Worm (Caenorhabditis elegans) whole organism, L3 larva: ENCODE measurements around the gene clec-171.

Experiments used
- R02D3.7 ChIP-seq: fragments of 150-350 bp; optimal IDR thresholded peaks from 2 replicates; lab custom pipeline; 2014; ENCODE audit warnings: missing biosample characterization, missing genetic modification characterization
- ZK546.5 ChIP-seq: sonication (generic microtip); optimal IDR thresholded peaks from 2 replicates; lab custom pipeline; 2017; ENCODE audit warnings: missing biosample characterization, missing genetic modification characterization
- aly-2 ChIP-seq: fragments of 150-350 bp; optimal IDR thresholded peaks from 2 replicates; lab custom pipeline; 2014; ENCODE audit warnings: missing biosample characterization, missing genetic modification characterization
- ceh-16 ChIP-seq: sonication (generic microtip); optimal IDR thresholded peaks from 2 replicates; lab custom pipeline; 2017; ENCODE audit warnings: missing biosample characterization, missing genetic modification characterization
- ceh-28 ChIP-seq: fragments of 150-350 bp; optimal IDR thresholded peaks from 2 replicates; lab custom pipeline; 2014; ENCODE audit warnings: missing biosample characterization, missing genetic modification reagents, missing genetic modification characterization
- ceh-82 ChIP-seq: fragments of 150-350 bp; optimal IDR thresholded peaks from 2 replicates; lab custom pipeline; 2014; ENCODE audit warnings: missing biosample characterization, missing genetic modification characterization
- ceh-9 ChIP-seq: sonication (generic microtip); optimal IDR thresholded peaks from 2 replicates; lab custom pipeline; 2018; ENCODE audit warnings: missing biosample characterization, missing genetic modification characterization
- daf-12 ChIP-seq: fragments of 150-350 bp; optimal IDR thresholded peaks from 2 replicates; lab custom pipeline; 2014; ENCODE audit warnings: missing biosample characterization, missing genetic modification reagents, missing genetic modification characterization
- egl-5 ChIP-seq: fragments of 150-350 bp; optimal IDR thresholded peaks from 2 replicates; lab custom pipeline; 2017; ENCODE audit warnings: missing biosample characterization, missing genetic modification reagents, missing genetic modification characterization, inconsistent platforms
- elt-1 ChIP-seq: fragments of 150-350 bp; optimal IDR thresholded peaks from 2 replicates; lab custom pipeline; 2014; ENCODE audit warnings: missing biosample characterization, missing genetic modification characterization
- elt-2 ChIP-seq: sonication (generic microtip); optimal IDR thresholded peaks from 2 replicates; lab custom pipeline; 2016; ENCODE audit warnings: missing genetic modification reagents, mild to moderate bottlenecking, missing genetic modification characterization, missing compliant biosample characterization
- elt-3 ChIP-seq, 3 experiments: fragments of 150-350 bp in 1 of 3; sonication (generic microtip) in 2 of 3; optimal IDR thresholded peaks; 2 replicates in 2 of 3; 4 replicates in 1 of 3; lab custom pipeline; 2014 to 2017; ENCODE audit warnings: missing biosample characterization in 3 of 3, missing genetic modification characterization in 3 of 3
- fkh-10 ChIP-seq: sonication (generic microtip); optimal IDR thresholded peaks from 2 replicates; lab custom pipeline; 2017; ENCODE audit warnings: missing biosample characterization, missing genetic modification reagents, missing genetic modification characterization
- fos-1 ChIP-seq: fragments of 150-350 bp; optimal IDR thresholded peaks from 2 replicates; lab custom pipeline; 2014; ENCODE audit warnings: missing biosample characterization, missing genetic modification characterization
- hmg-11 ChIP-seq: sonication (generic microtip); optimal IDR thresholded peaks from 2 replicates; lab custom pipeline; 2016; ENCODE audit warnings: missing genetic modification characterization, missing compliant biosample characterization
- jun-1 ChIP-seq: fragments of 150-350 bp; optimal IDR thresholded peaks from 2 replicates; lab custom pipeline; 2014; ENCODE audit warnings: missing biosample characterization, missing genetic modification reagents, missing genetic modification characterization
- lin-15B ChIP-seq: fragments of 150-350 bp; optimal IDR thresholded peaks from 2 replicates; lab custom pipeline; 2014; ENCODE audit warnings: missing biosample characterization, missing genetic modification characterization
- lin-39 ChIP-seq: fragments of 150-350 bp; optimal IDR thresholded peaks from 2 replicates; lab custom pipeline; 2018; ENCODE audit warnings: missing biosample characterization, missing genetic modification reagents, missing genetic modification characterization
- mdl-1 ChIP-seq: fragments of 150-350 bp; optimal IDR thresholded peaks from 2 replicates; lab custom pipeline; 2014; ENCODE audit warnings: missing biosample characterization, missing genetic modification characterization
- nhr-11 ChIP-seq: fragments of 150-350 bp; optimal IDR thresholded peaks from 2 replicates; lab custom pipeline; 2014; ENCODE audit warnings: missing biosample characterization, missing genetic modification characterization
- nhr-12 ChIP-seq: fragments of 150-350 bp; optimal IDR thresholded peaks from 2 replicates; lab custom pipeline; 2014; ENCODE audit warnings: missing biosample characterization, missing genetic modification characterization
- nhr-23 ChIP-seq: fragments of 150-350 bp; optimal IDR thresholded peaks from 2 replicates; lab custom pipeline; 2014; ENCODE audit warnings: missing biosample characterization, missing genetic modification reagents, missing genetic modification characterization
- nhr-237 ChIP-seq: fragments of 150-350 bp; optimal IDR thresholded peaks from 2 replicates; lab custom pipeline; 2014; ENCODE audit warnings: missing biosample characterization, missing genetic modification characterization
- nhr-25 ChIP-seq: sonication (generic microtip); optimal IDR thresholded peaks from 2 replicates; lab custom pipeline; 2017; ENCODE audit warnings: missing biosample characterization, missing genetic modification characterization
- nhr-28 ChIP-seq: fragments of 150-350 bp; optimal IDR thresholded peaks from 2 replicates; lab custom pipeline; 2014; ENCODE audit warnings: missing biosample characterization, missing genetic modification characterization
- nhr-43 ChIP-seq: sonication (generic microtip); optimal IDR thresholded peaks from 2 replicates; lab custom pipeline; 2016; ENCODE audit warnings: mild to moderate bottlenecking, missing genetic modification characterization, missing compliant biosample characterization; ENCODE audit not compliant: poor library complexity, severe bottlenecking
- nhr-76 ChIP-seq: fragments of 150-350 bp; sonication (generic microtip); optimal IDR thresholded peaks from 5 replicates; lab custom pipeline; 2014; ENCODE audit warnings: missing biosample characterization, missing genetic modification characterization
- pqm-1 ChIP-seq: fragments of 150-350 bp; optimal IDR thresholded peaks from 2 replicates; lab custom pipeline; 2017; ENCODE audit warnings: missing biosample characterization, missing genetic modification characterization, inconsistent platforms
- sea-2 ChIP-seq: fragments of 150-350 bp; sonication (generic microtip); optimal IDR thresholded peaks from 4 replicates; lab custom pipeline; 2014; ENCODE audit warnings: missing biosample characterization, missing genetic modification reagents, missing genetic modification characterization
- skn-1 ChIP-seq: fragments of 150-350 bp; optimal IDR thresholded peaks from 2 replicates; lab custom pipeline; 2014; ENCODE audit warnings: missing biosample characterization, missing genetic modification characterization
- snpc-4 ChIP-seq: fragments of 150-350 bp; optimal IDR thresholded peaks from 2 replicates; lab custom pipeline; 2014; ENCODE audit warnings: missing biosample characterization, missing genetic modification characterization
- tbx-2 ChIP-seq: sonication (generic microtip); optimal IDR thresholded peaks from 2 replicates; lab custom pipeline; 2016; ENCODE audit warnings: mild to moderate bottlenecking, missing genetic modification characterization, missing compliant biosample characterization
- unc-62 ChIP-seq: fragments of 150-350 bp; sonication (generic microtip); optimal IDR thresholded peaks from 4 replicates; lab custom pipeline; 2014; ENCODE audit warnings: missing biosample characterization, missing genetic modification reagents, missing genetic modification characterization
- ztf-11 ChIP-seq: fragments of 150-350 bp; optimal IDR thresholded peaks from 2 replicates; lab custom pipeline; 2014; ENCODE audit warnings: missing biosample characterization, missing genetic modification characterization

Gene clec-171

DNA sequence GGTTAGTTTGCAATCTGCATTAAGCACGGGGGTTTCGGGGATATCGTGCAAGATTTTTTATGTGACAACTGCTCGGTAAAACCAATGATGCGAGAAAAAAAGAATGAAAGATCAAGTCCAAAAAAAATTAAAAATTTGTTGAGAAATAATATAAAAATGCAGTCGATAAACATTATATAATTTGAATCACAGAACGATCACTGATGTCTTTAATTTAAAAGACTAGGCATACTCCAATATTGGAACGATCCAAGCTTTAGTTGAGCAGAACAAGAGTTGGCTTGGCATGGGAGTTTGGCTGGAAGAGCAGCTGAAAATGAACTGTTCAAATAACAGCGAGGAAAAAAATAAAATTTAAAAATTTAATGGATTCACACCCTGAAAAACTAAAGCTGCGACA is at the start of gene clec-171:
clec-171 (minus strand) TSS at position 101 of the 400 bp plus-strand sequence.
- TF ChIP-seq tbx-2 (no peak), fkh-10 (no peak), elt-3 (tag; optimal IDR thresholded peaks at IDR 0.05; lab: Kevin White, UChicago) (no peak), pqm-1 (tag; lab: Kevin White, UChicago) (no peak), nhr-28 (tag; lab: Kevin White, UChicago) (no peak), nhr-23 (no peak), ceh-16 (tag; lab: Kevin White, UChicago) (no peak), mdl-1 (tag; lab: Kevin White, UChicago) (no peak), nhr-76 (no peak), unc-62 (no peak), skn-1 (tag; lab: Kevin White, UChicago) (no peak), ztf-11 (no peak)
- TF ChIP-seq, all 47 proteins: peak for 0

DNA sequence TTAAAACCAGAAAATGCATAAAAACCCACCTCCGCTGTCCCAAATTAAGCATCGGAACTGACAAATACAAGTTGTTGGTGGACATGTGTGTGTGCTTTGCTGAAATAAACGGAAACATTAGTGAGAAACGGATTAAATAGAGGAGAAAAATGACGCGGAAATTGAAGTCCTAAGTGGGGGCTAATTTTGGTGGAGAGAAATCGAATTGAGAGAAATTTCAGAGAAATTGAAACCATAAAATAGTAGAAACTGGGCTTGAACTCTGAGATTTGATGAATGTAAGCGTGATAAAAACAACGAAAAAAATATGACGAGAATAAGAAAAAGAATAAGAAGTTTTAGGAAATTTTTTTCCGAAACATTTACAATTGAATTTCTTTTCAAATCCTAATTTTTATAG is 47.8 kb upstream of the clec-171 start, which contains the start of gene Y77E11A.12:
Y77E11A.12 (minus strand) TSS at position 101 of the 400 bp plus-strand sequence.
- no peak for TF ChIP-seq daf-12 (tag; lab: Kevin White, UChicago)
- TF ChIP-seq aly-2 (tag; lab: Kevin White, UChicago), result no peak
- TF ChIP-seq lin-39 (tag; lab: Kevin White, UChicago), result no peak

DNA sequence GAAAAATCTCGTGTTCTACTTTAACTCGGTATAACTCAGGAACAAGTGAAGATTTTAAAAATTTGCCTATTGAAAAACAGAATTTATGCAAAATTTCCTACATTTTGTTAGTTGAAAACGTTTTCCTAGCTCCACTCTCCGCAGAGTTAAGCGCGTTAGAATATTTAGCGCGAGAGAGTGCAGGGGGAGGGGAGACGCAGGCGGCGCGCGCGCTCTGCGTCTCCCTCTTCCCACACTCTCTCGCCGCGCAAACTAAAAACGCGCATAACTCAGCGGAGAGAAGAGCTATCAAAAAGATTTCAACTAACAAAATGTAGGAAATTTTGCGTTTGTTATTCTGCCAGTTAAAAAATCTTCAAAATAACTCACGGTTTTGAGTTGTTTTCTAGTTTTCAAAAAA is 45.0 kb upstream of the clec-171 start:
- TF ChIP-seq fos-1 (tag; lab: Kevin White, UChicago) (no peak), nhr-25 (tag; lab: Kevin White, UChicago) (no peak), R02D3.7 (no peak), daf-12 (tag; lab: Kevin White, UChicago) (no peak), sea-2 (no peak), nhr-76 (no peak), lin-39 (tag; lab: Kevin White, UChicago) (no peak), nhr-28 (tag; lab: Kevin White, UChicago) (no peak), elt-3 (tag; optimal IDR thresholded peaks at IDR 0.05; lab: Kevin White, UChicago) (no peak), lin-15B (tag; lab: Kevin White, UChicago) (no peak), unc-62 (no peak), ceh-9 (no peak)

DNA sequence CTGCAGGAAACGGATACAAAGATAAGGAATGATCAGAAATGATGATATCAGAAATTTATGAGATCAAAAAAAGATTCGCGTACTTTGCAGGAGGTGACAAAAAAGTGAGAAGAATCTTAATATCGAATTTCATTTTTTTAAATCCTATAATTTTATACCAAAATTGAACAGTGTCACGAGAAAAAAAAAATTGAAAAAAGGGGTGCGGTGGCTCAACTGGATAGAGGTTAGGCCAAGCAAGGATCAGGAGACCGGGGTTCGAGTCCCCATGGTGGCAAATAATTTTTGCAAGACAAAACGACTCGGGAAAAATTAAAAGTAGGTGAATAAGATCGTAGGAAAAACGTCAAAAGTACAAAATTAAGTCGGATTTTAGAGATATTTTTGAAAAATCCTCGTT is 43.2 kb upstream of the clec-171 start:
- TF ChIP-seq ceh-9, result no peak
- TF ChIP-seq nhr-28 (tag; lab: Kevin White, UChicago), result no peak
- TF ChIP-seq egl-5 (tag; lab: Kevin White, UChicago), result no peak
- TF ChIP-seq ZK546.5 (tag; lab: Kevin White, UChicago), result no peak
- TF ChIP-seq ceh-28, result no peak
- TF ChIP-seq ztf-11, result no peak
- no peak for TF ChIP-seq fkh-10
- TF ChIP-seq elt-2, result no peak
- TF ChIP-seq fos-1 (tag; lab: Kevin White, UChicago), result no peak
- TF ChIP-seq pqm-1 (tag; lab: Kevin White, UChicago), result no peak
- TF ChIP-seq nhr-11 (tag; lab: Kevin White, UChicago), result no peak
- TF ChIP-seq nhr-237 (tag; lab: Kevin White, UChicago), result no peak
- TF ChIP-seq aly-2 (tag; lab: Kevin White, UChicago), result no peak
- TF ChIP-seq nhr-76, result no peak

DNA sequence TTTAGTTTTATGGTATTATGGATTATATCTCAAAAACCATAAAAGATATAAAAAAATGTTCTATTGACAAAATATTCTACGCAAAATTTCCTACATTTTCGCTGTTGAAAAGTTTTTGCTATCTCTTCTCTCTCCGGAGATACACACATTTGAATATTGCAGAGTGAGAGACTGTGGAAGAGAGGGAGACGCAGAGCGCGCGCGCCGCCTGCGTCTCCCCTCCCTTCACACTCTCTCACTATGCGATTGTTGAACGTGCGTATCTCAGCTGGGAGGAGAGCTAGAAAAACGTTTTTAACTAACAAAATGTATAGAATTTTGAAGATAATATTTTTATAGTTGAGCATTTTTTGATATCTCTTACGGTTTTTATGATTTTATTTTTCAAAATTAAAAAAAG is 41.9 kb upstream of the clec-171 start:
- no peak for TF ChIP-seq jun-1 (tag; lab: Kevin White, UChicago)
- TF ChIP-seq nhr-43 (tag; lab: Kevin White, UChicago), result no peak
- no peak for TF ChIP-seq skn-1 (tag; lab: Kevin White, UChicago)
- TF ChIP-seq mdl-1 (tag; lab: Kevin White, UChicago), result no peak
- no peak for TF ChIP-seq nhr-12
- TF ChIP-seq elt-1, result no peak
- no peak for TF ChIP-seq ceh-28
- no peak for TF ChIP-seq nhr-11 (tag; lab: Kevin White, UChicago)
- no peak for TF ChIP-seq ZK546.5 (tag; lab: Kevin White, UChicago)
- TF ChIP-seq egl-5 (tag; lab: Kevin White, UChicago), result no peak
- TF ChIP-seq ceh-82 (tag; lab: Kevin White, UChicago), result no peak
- no peak for TF ChIP-seq hmg-11 (tag; lab: Kevin White, UChicago)

DNA sequence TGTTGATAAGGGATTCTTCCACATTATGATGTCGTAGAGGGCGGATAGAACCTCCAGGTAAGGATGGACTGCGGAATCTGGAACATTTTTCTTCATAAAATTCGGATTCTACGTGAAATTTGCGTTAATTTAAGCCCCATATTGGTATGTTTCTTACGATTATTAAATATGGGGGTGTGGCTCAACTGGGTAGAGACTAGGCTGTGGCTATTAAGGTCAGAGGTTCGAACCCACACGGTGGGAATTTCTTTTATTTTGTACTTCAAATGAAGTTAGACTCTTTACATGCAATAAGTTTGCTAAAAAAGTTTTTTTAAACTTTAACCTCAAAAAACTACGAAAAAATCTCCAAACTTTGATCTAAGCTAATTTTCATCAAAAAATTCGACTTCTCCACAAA is 38.3 kb upstream of the clec-171 start:
- no peak for TF ChIP-seq jun-1 (tag; lab: Kevin White, UChicago)
- TF ChIP-seq snpc-4 (tag; lab: Kevin White, UChicago), result no peak
- TF ChIP-seq aly-2 (tag; lab: Kevin White, UChicago), result no peak
- no peak for TF ChIP-seq ceh-82 (tag; lab: Kevin White, UChicago)
- TF ChIP-seq unc-62, result no peak
- no peak for TF ChIP-seq ceh-28
- TF ChIP-seq nhr-11 (tag; lab: Kevin White, UChicago), result no peak
- no peak for TF ChIP-seq nhr-237 (tag; lab: Kevin White, UChicago)
- no peak for TF ChIP-seq elt-1
- TF ChIP-seq egl-5 (tag; lab: Kevin White, UChicago), result no peak
